5 fruit fly cellular contexts compared by ENCODE assay signal in genomic region chrX:7336121-7336961, dm6.
A peak's percentile ranks its signal among the peaks of the same experiment; 100 is the strongest.
TF ChIP-seq lines count a peak whose summit lies in the region.

No protein-coding gene starts in this region.

- TF ChIP-seq CTCF in whole organism, embryonic (GFP tag; optimal IDR thresholded peaks at IDR 0.05; lab: Kevin White, UChicago), result peak; percentile 58

TF ChIP-seq in whole organism, adult, 20 proteins besides CTCF, POLR2A, EP300 and RAD21:
- TF ChIP-seq bab1 (GFP tag; optimal IDR thresholded peaks at IDR 0.05; lab: Kevin White, UChicago), result peak; percentile 61
- TF ChIP-seq CG1620 (GFP tag; optimal IDR thresholded peaks at IDR 0.05; lab: Kevin White, UChicago), result no peak
- peak; percentile 9 for TF ChIP-seq CG14711 (tag; optimal IDR thresholded peaks at IDR 0.05; lab: Kevin White, UChicago)

TF ChIP-seq in whole organism, embryonic, 481 proteins besides CTCF, POLR2A, EP300 and RAD21 (continues in another document):
- TF ChIP-seq zfh1 (GFP tag; IDR thresholded peaks at IDR 0.05; lab: Robert Waterston, UW) (peak; percentile 90), CG15479 (GFP tag; optimal IDR thresholded peaks at IDR 0.05; lab: Kevin White, UChicago) (no peak), ewg (GFP tag; optimal IDR thresholded peaks at IDR 0.05; lab: Kevin White, UChicago) (peak; percentile 87), NfI (GFP tag; optimal IDR thresholded peaks at IDR 0.05; lab: Kevin White, UChicago) (peak; percentile 90), Abd-B (GFP tag; optimal IDR thresholded peaks at IDR 0.05; lab: Kevin White, UChicago) (peak; percentile 71), CG17385 (GFP tag; optimal IDR thresholded peaks at IDR 0.05; lab: Kevin White, UChicago) (peak; percentile 83), tna (GFP tag; IDR thresholded peaks at IDR 0.05; lab: Robert Waterston, UW; ENCODE audit: partially characterized antibody) (no peak), Atf-2 (GFP tag; optimal IDR thresholded peaks at IDR 0.05; lab: Kevin White, UChicago) (peak; percentile 90), stwl (tag; optimal IDR thresholded peaks at IDR 0.05; lab: Kevin White, UChicago) (peak; percentile 34), CG6765 (GFP tag; optimal IDR thresholded peaks at IDR 0.05; lab: Kevin White, UChicago) (peak; percentile 78), oc (tag; optimal IDR thresholded peaks at IDR 0.05; lab: Kevin White, UChicago) (peak; percentile 79), CG9215 (GFP tag; IDR thresholded peaks at IDR 0.05; lab: Robert Waterston, UW) (peak; percentile 69), CG8359 (GFP tag; optimal IDR thresholded peaks at IDR 0.05; lab: Kevin White, UChicago; ENCODE audit: borderline replicate concordance) (peak; percentile 88), ci (GFP tag; IDR thresholded peaks at IDR 0.05; lab: Robert Waterston, UW) (peak; percentile 92), Tbp (GFP tag; optimal IDR thresholded peaks at IDR 0.05; lab: Kevin White, UChicago) (no peak), p53 (GFP tag; optimal IDR thresholded peaks at IDR 0.05; lab: Kevin White, UChicago) (peak; percentile 54), CG1832 (GFP tag; optimal IDR thresholded peaks at IDR 0.05; lab: Kevin White, UChicago) (no peak), Nf-YA (GFP tag; IDR thresholded peaks at IDR 0.05; lab: Robert Waterston, UW) (peak; percentile 81), nerfin-1 (tag; optimal IDR thresholded peaks at IDR 0.05; lab: Kevin White, UChicago) (peak; percentile 91), nerfin-2 (GFP tag; IDR thresholded peaks at IDR 0.05; lab: Robert Waterston, UW; ENCODE audit: partially characterized antibody) (no peak), grau (tag; optimal IDR thresholded peaks at IDR 0.05; lab: Kevin White, UChicago) (peak; percentile 93)

TF ChIP-seq in whole organism, prepupa, 60 proteins besides CTCF, POLR2A, EP300 and RAD21 (continues in another document):
- peak; percentile 14 for TF ChIP-seq lz (GFP tag; optimal IDR thresholded peaks at IDR 0.05; lab: Kevin White, UChicago)
- no peak for TF ChIP-seq dsx (GFP tag; optimal IDR thresholded peaks at IDR 0.05; lab: Kevin White, UChicago; ENCODE audit: poor library complexity, severe bottlenecking)
- TF ChIP-seq net (GFP tag; optimal IDR thresholded peaks at IDR 0.05; lab: Kevin White, UChicago), result peak; percentile 62
- peak; percentile 80 for TF ChIP-seq pdm3 (GFP tag; optimal IDR thresholded peaks at IDR 0.05; lab: Kevin White, UChicago)
- peak; percentile 46 for TF ChIP-seq CG34406 (GFP tag; optimal IDR thresholded peaks at IDR 0.05; lab: Kevin White, UChicago)
- no peak for TF ChIP-seq CG8319 (GFP tag; optimal IDR thresholded peaks at IDR 0.05; lab: Kevin White, UChicago)
- no peak for TF ChIP-seq esn (GFP tag; optimal IDR thresholded peaks at IDR 0.05; lab: Kevin White, UChicago)
- no peak for TF ChIP-seq cyc (GFP tag; optimal IDR thresholded peaks at IDR 0.05; lab: Kevin White, UChicago)
- no peak for TF ChIP-seq vri (GFP tag; optimal IDR thresholded peaks at IDR 0.05; lab: Kevin White, UChicago)
- no peak for TF ChIP-seq fd85E (GFP tag; optimal IDR thresholded peaks at IDR 0.05; lab: Kevin White, UChicago)
- TF ChIP-seq CG16779 (tag; optimal IDR thresholded peaks at IDR 0.05; lab: Kevin White, UChicago), result peak; percentile 34
- TF ChIP-seq eg (GFP tag; IDR thresholded peaks at IDR 0.05; lab: Robert Waterston, UW), result peak; percentile 79; the same call in 2 of the 3 replicates
- peak; percentile 1 for TF ChIP-seq Sox102F (GFP tag; optimal IDR thresholded peaks at IDR 0.05; lab: Kevin White, UChicago)
- TF ChIP-seq spab (GFP tag; optimal IDR thresholded peaks at IDR 0.05; lab: Kevin White, UChicago), result peak; percentile 55
- TF ChIP-seq CG11294 (GFP tag; IDR thresholded peaks at IDR 0.05; lab: Robert Waterston, UW), result peak; percentile 58
- no peak for TF ChIP-seq Blimp-1 (GFP tag; optimal IDR thresholded peaks at IDR 0.05; lab: Kevin White, UChicago)
- TF ChIP-seq Smox (GFP tag; optimal IDR thresholded peaks at IDR 0.05; lab: Kevin White, UChicago), result no peak
- no peak for TF ChIP-seq CG6854 (GFP tag; optimal IDR thresholded peaks at IDR 0.05; lab: Kevin White, UChicago)
- peak; percentile 64 for TF ChIP-seq CG10631 (GFP tag; optimal IDR thresholded peaks at IDR 0.05; lab: Kevin White, UChicago)
- TF ChIP-seq Ets96B (tag; optimal IDR thresholded peaks at IDR 0.05; lab: Kevin White, UChicago), result peak; percentile 72
- TF ChIP-seq Gug (GFP tag; IDR thresholded peaks at IDR 0.05; lab: Robert Waterston, UW), result peak; percentile 64; the same call in 1 of the 2 replicates
- TF ChIP-seq ss (GFP tag; optimal IDR thresholded peaks at IDR 0.05; lab: Kevin White, UChicago), result peak; percentile 20 to 36
- peak; percentile 54 for TF ChIP-seq CG7368 (GFP tag; optimal IDR thresholded peaks at IDR 0.05; lab: Kevin White, UChicago)

TF ChIP-seq in whole organism, pupa, 21 proteins besides CTCF, POLR2A, EP300 and RAD21:
- TF ChIP-seq CG13204 (GFP tag; optimal IDR thresholded peaks at IDR 0.05; lab: Kevin White, UChicago) (no peak), CG8301 (tag; optimal IDR thresholded peaks at IDR 0.05; lab: Kevin White, UChicago) (peak; percentile 87), CG9948 (tag; optimal IDR thresholded peaks at IDR 0.05; lab: Kevin White, UChicago) (peak; percentile 78), gl (tag; optimal IDR thresholded peaks at IDR 0.05; lab: Kevin White, UChicago) (peak; percentile 2), rn (GFP tag; IDR thresholded peaks at IDR 0.05; lab: Robert Waterston, UW) (0 out of 2 replicates have a peak, but pooled peaks have one; percentile 13), Snoo (tag; optimal IDR thresholded peaks at IDR 0.05; lab: Kevin White, UChicago) (peak; percentile 27), Ets98B (GFP tag; IDR thresholded peaks at IDR 0.05; lab: Robert Waterston, UW) (peak; percentile 60), CG12605 (GFP tag; IDR thresholded peaks at IDR 0.05; lab: Robert Waterston, UW) (0 out of 2 replicates have a peak, but pooled peaks have one; percentile 16), D1 (tag; optimal IDR thresholded peaks at IDR 0.05; lab: Kevin White, UChicago) (peak; percentile 9), CG15710 (tag; optimal IDR thresholded peaks at IDR 0.05; lab: Kevin White, UChicago) (peak; percentile 75), CG32121 (GFP tag; IDR thresholded peaks at IDR 0.05; lab: Robert Waterston, UW) (peak; percentile 77), CG14655 (GFP tag; optimal IDR thresholded peaks at IDR 0.05; lab: Kevin White, UChicago) (peak; percentile 87), CG4496 (GFP tag; IDR thresholded peaks at IDR 0.05; lab: Robert Waterston, UW) (peak; percentile 83), fd96Ca (GFP tag; IDR thresholded peaks at IDR 0.05; lab: Robert Waterston, UW) (peak; percentile 71; the same call in 2 of the 3 replicates), Pif1B (GFP tag; optimal IDR thresholded peaks at IDR 0.05; lab: Kevin White, UChicago) (peak; percentile 41), Pif1A (GFP tag; optimal IDR thresholded peaks at IDR 0.05; lab: Kevin White, UChicago) (peak; percentile 53), CG34367 (tag; optimal IDR thresholded peaks at IDR 0.05; lab: Kevin White, UChicago) (peak; percentile 62), CG17806 (tag; optimal IDR thresholded peaks at IDR 0.05; lab: Kevin White, UChicago) (peak; percentile 71), CG8159 (tag; optimal IDR thresholded peaks at IDR 0.05; lab: Kevin White, UChicago) (peak; percentile 79), CG10348 (GFP tag; IDR thresholded peaks at IDR 0.05; lab: Robert Waterston, UW) (peak; percentile 47; the same call in 1 of the 2 replicates), EcR (GFP tag; optimal IDR thresholded peaks at IDR 0.05; lab: Kevin White, UChicago) (no peak)

TF ChIP-seq in whole organism, wandering third instar larva, 38 proteins besides CTCF, POLR2A, EP300 and RAD21:
- TF ChIP-seq HLH106 (tag; optimal IDR thresholded peaks at IDR 0.05; lab: Kevin White, UChicago) (peak; percentile 0), sv (GFP tag; optimal IDR thresholded peaks at IDR 0.05; lab: Kevin White, UChicago) (peak; percentile 81), Sp1 (GFP tag; optimal IDR thresholded peaks at IDR 0.05; lab: Kevin White, UChicago) (no peak)
